Fruit fly (Drosophila melanogaster): Measurements from ENCODE around the gene CG1677.

dm6 chrX:7317214-7318210, 88.1 kb downstream of the CG1677 start:
- TF ChIP-seq trem (tag; optimal IDR thresholded peaks at IDR 0.05) (no peak), CG11696 (GFP tag; IDR thresholded peaks at IDR 0.05) (no peak), sug (tag; optimal IDR thresholded peaks at IDR 0.05) (peak; percentile 93), h (optimal IDR thresholded peaks at IDR 0.05) (no peak), tup (GFP tag; optimal IDR thresholded peaks at IDR 0.05) (no peak), Ets65A (GFP tag) (no peak), Hmr (GFP tag; optimal IDR thresholded peaks at IDR 0.05) (no peak)

Data from whole organism, embryonic.